Worm (Caenorhabditis elegans): Measurements from ENCODE around the gene mab-10.

DNA sequence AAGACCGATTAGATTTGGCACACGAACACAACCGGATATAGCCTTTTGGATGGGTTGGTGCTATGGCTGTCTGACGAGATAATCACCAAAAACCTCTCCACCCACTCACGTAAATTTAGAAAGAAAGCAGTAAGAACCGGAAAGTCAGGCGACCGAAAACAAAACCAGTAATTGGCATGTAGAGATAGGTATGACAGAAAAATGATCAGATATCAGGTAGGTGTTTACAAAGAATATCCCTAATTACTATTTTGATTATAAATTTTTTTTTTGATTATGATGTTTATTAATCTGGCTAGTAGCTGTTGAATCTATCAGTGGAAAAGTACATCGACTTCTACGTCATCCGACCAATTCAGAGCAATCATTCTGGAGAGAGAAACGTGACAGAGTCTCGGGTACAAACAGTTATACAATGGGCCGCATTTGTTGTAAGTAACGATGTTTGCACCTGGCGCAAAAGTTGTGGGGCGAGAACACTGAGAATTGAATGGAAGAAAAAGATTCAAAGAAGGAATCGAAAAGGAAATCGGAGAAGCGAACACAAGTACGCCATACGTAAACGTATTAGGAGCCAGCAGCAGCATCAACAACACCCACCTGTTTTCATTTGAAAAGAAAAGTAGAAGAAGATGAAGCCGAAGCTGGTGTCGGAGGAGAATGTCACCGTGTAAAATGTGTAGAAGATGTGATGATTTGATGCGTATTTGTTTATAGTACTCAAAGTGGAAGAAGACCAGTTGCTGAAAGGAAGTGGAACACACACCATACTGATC lies 23.2 kb downstream of the mab-10 start:
- TF ChIP-seq mxl-2 (GFP tag; conservative IDR thresholded peaks at IDR 0.05) (no peak), unc-130 (GFP tag; optimal IDR thresholded peaks at IDR 0.05) (no peak), ceh-20 (GFP tag; IDR thresholded peaks at IDR 0.05) (no peak), attf-4 (tag; optimal IDR thresholded peaks at IDR 0.05) (no peak), set-16 (GFP tag; IDR thresholded peaks at IDR 0.05) (no peak), nhr-28 (tag; optimal IDR thresholded peaks at IDR 0.05) (no peak), lin-29 (GFP tag; IDR thresholded peaks at IDR 0.05) (no peak; the same call in 1 of the 2 replicates), nhr-41 (GFP tag; IDR thresholded peaks at IDR 0.05) (no peak), lsy-2 (tag; optimal IDR thresholded peaks at IDR 0.05) (no peak), nhr-11 (tag; optimal IDR thresholded peaks at IDR 0.05) (peak; percentile 25), pha-4 (GFP tag; IDR thresholded peaks at IDR 0.05) (no peak), pha-4 (tag; optimal IDR thresholded peaks at IDR 0.05) (no peak)
